Worm (Caenorhabditis elegans) whole organism, midembryonic: Measurements from ENCODE around the gene F18A12.2.

Source experiments
- T22C8.4 ChIP-seq: fragments of 200-800 bp; sonication (Bioruptor generic); IDR thresholded peaks from 2 replicates; pipeline ENCODE4 v1.3.6; 2022; ENCODE audit warnings: missing genetic modification characterization, missing compliant biosample characterization
- flt-1 ChIP-seq: fragments of 200-800 bp; sonication (Bioruptor generic); IDR thresholded peaks from 2 replicates; pipeline ENCODE4 v1.3.6; 2022; ENCODE audit warnings: missing genetic modification characterization, missing compliant biosample characterization
- klf-2 ChIP-seq: fragments of 200-800 bp; sonication (Bioruptor generic); conservative IDR thresholded peaks from 2 replicates; pipeline ENCODE4 v1.3.6; 2022; ENCODE audit warnings: missing genetic modification reagents, missing genetic modification characterization, missing compliant biosample characterization
- med-1 ChIP-seq: sonication (generic microtip); optimal IDR thresholded peaks from 2 replicates; lab custom pipeline; 2017; ENCODE audit warnings: missing genetic modification characterization, mild to moderate bottlenecking, missing compliant biosample characterization, antibody characterized with exemption, missing genetic modification reagents; ENCODE audit not compliant: insufficient read depth
- ref-1 ChIP-seq: fragments of 200-800 bp; sonication (Bioruptor generic); conservative IDR thresholded peaks from 2 replicates; pipeline ENCODE4 v1.3.6; 2022; ENCODE audit warnings: missing genetic modification reagents, missing genetic modification characterization, missing compliant biosample characterization
- ztf-23 ChIP-seq: fragments of 200-800 bp; sonication (Bioruptor generic); IDR thresholded peaks from 2 replicates; pipeline ENCODE4 v1.3.6; 2022; ENCODE audit warnings: missing genetic modification reagents, missing genetic modification characterization, missing compliant biosample characterization
- ztf-29 ChIP-seq: fragments of 200-800 bp; sonication (Bioruptor generic); IDR thresholded peaks from 2 replicates; pipeline ENCODE4 v1.3.6; 2022; ENCODE audit warnings: missing genetic modification reagents, missing genetic modification characterization, missing compliant biosample characterization

ce11 chrII:3373875-3374274 is 40.8 kb upstream of the F18A12.2 start:
- TF ChIP-seq ref-1 (GFP tag; lab: Robert Waterston, UW) (no peak), ztf-29 (GFP tag; lab: Robert Waterston, UW) (no peak), flt-1 (GFP tag; lab: Robert Waterston, UW) (no peak), klf-2 (GFP tag; lab: Robert Waterston, UW) (no peak), ztf-23 (GFP tag; lab: Robert Waterston, UW) (no peak), med-1 (GFP tag; lab: Kevin White, UChicago) (no peak), T22C8.4 (no peak)
